Fruit fly (Drosophila melanogaster) whole organism, embryonic: Measurements from ENCODE around the gene Cdc7.

Experiments
- Blimp-1 ChIP-seq: fragments of 200-800 bp; sonication (Bioruptor generic); optimal IDR thresholded peaks from 3 replicates; lab custom pipeline; 2018; ENCODE audit warnings: missing biosample characterization, missing genetic modification characterization, mild to moderate bottlenecking, moderate library complexity, missing genetic modification reagents
- CG10274 ChIP-seq: fragments of 200-800 bp; sonication (Bioruptor generic); optimal IDR thresholded peaks from 3 replicates; lab custom pipeline; 2017; ENCODE audit warnings: missing biosample characterization, mild to moderate bottlenecking, missing genetic modification characterization
- CG11695 ChIP-seq: fragments of 200-800 bp; sonication (Bioruptor generic); IDR thresholded peaks from 3 replicates; pipeline ENCODE4 v1.3.6; 2022; ENCODE audit warnings: missing biosample characterization, missing genetic modification characterization
- CG11723 ChIP-seq: fragments of 200-800 bp; sonication (Bioruptor generic); optimal IDR thresholded peaks from 2 replicates; lab custom pipeline; 2017; ENCODE audit warnings: missing biosample characterization, mild to moderate bottlenecking, missing genetic modification characterization
- CG12744 ChIP-seq: fragments of 200-800 bp; sonication (Bioruptor generic); optimal IDR thresholded peaks from 2 replicates; lab custom pipeline; 2016; ENCODE audit warnings: missing biosample characterization, missing genetic modification characterization
- CG13424 ChIP-seq: fragments of 200-800 bp; sonication (Bioruptor generic); optimal IDR thresholded peaks from 2 replicates; lab custom pipeline; 2019; ENCODE audit warnings: missing biosample characterization, mild to moderate bottlenecking, missing genetic modification characterization, moderate library complexity
- CG14050 ChIP-seq: fragments of 200-800 bp; sonication (Bioruptor generic); IDR thresholded peaks from 3 replicates; pipeline ENCODE4 v1.3.6; 2022; ENCODE audit warnings: missing biosample characterization, missing genetic modification characterization
- CG1602 ChIP-seq: fragments of 200-800 bp; sonication (Bioruptor generic); optimal IDR thresholded peaks from 3 replicates; lab custom pipeline; 2016; ENCODE audit warnings: missing biosample characterization, missing genetic modification characterization
- CG18011 ChIP-seq: fragments of 200-800 bp; sonication (Bioruptor generic); optimal IDR thresholded peaks from 2 replicates; lab custom pipeline; 2017; ENCODE audit warnings: missing biosample characterization, missing genetic modification characterization, mild to moderate bottlenecking, moderate library complexity, missing genotype
- CG18764 ChIP-seq: fragments of 200-800 bp; sonication (Bioruptor generic); optimal IDR thresholded peaks from 3 replicates; lab custom pipeline; 2016; ENCODE audit warnings: missing biosample characterization, missing genetic modification characterization
- CG2116 ChIP-seq: fragments of 200-800 bp; sonication (Bioruptor generic); optimal IDR thresholded peaks from 3 replicates; lab custom pipeline; 2018; ENCODE audit warnings: missing biosample characterization, mild to moderate bottlenecking, missing genetic modification characterization
- CG30020 ChIP-seq: fragments of 200-800 bp; optimal IDR thresholded peaks from 2 replicates; lab custom pipeline; 2019; ENCODE audit warnings: missing biosample characterization, mild to moderate bottlenecking, missing genetic modification characterization, moderate library complexity
- CG3281 ChIP-seq: fragments of 200-800 bp; sonication (Bioruptor generic); optimal IDR thresholded peaks from 3 replicates; lab custom pipeline; 2017; ENCODE audit warnings: missing biosample characterization, mild to moderate bottlenecking, missing genetic modification characterization
- CG34422 ChIP-seq: fragments of 200-800 bp; sonication (Bioruptor generic); IDR thresholded peaks from 3 replicates; pipeline ENCODE4 v1.3.6; 2022; ENCODE audit warnings: missing biosample characterization, missing genetic modification characterization
- CG3838 ChIP-seq: fragments of 200-800 bp; sonication (Bioruptor generic); optimal IDR thresholded peaks from 3 replicates; lab custom pipeline; 2016; ENCODE audit warnings: missing biosample characterization, missing genetic modification characterization
- CG6175 ChIP-seq: fragments of 200-800 bp; sonication (Bioruptor generic); IDR thresholded peaks from 3 replicates; pipeline ENCODE4 v1.3.6; 2022; ENCODE audit warnings: missing biosample characterization, missing genetic modification characterization
- CG6854 ChIP-seq: fragments of 200-800 bp; sonication (Bioruptor generic); optimal IDR thresholded peaks from 3 replicates; lab custom pipeline; 2017; ENCODE audit warnings: missing biosample characterization, mild to moderate bottlenecking, missing genetic modification characterization
- CG7928 ChIP-seq: fragments of 200-800 bp; sonication (Bioruptor generic); optimal IDR thresholded peaks from 2 replicates; lab custom pipeline; 2017; ENCODE audit warnings: missing biosample characterization, mild to moderate bottlenecking, missing genetic modification characterization
- CG7963 ChIP-seq: fragments of 200-800 bp; sonication (Bioruptor generic); IDR thresholded peaks from 3 replicates; pipeline ENCODE4 v1.3.6; 2022; ENCODE audit warnings: missing biosample characterization, missing genetic modification characterization; ENCODE audit not compliant: partially characterized antibody
- CG7987 ChIP-seq: fragments of 200-800 bp; sonication (Bioruptor generic); optimal IDR thresholded peaks from 2 replicates; lab custom pipeline; 2018; ENCODE audit warnings: missing biosample characterization, mild to moderate bottlenecking, missing genetic modification characterization, moderate library complexity
- CG8359 ChIP-seq: fragments of 200-800 bp; sonication (Bioruptor generic); optimal IDR thresholded peaks from 2 replicates; lab custom pipeline; 2017; ENCODE audit warnings: missing biosample characterization, mild to moderate bottlenecking, missing genetic modification characterization, borderline replicate concordance
- D ChIP-seq, 2 experiments: fragments of 200-800 bp in 1 of 2; fragments of >200 bp in 1 of 2; sonication (Bioruptor generic) in 1 of 2; optimal IDR thresholded peaks; 2 replicates in 1 of 2; 3 replicates in 1 of 2; lab custom pipeline; 2017; ENCODE audit warnings: mild to moderate bottlenecking in 1 of 2, missing biosample characterization in 1 of 2, missing genetic modification characterization in 1 of 2, missing genetic modification reagents in 1 of 2
- Deaf1 ChIP-seq: fragments of 200-800 bp; optimal IDR thresholded peaks from 3 replicates; lab custom pipeline; 2019; ENCODE audit warnings: missing biosample characterization, mild to moderate bottlenecking, missing genetic modification characterization, moderate library complexity
- Dfd ChIP-seq, 2 experiments: fragments of >200 bp; optimal IDR thresholded peaks; 2 replicates each; lab custom pipeline; 2017; ENCODE audit warnings: missing biosample characterization in 2 of 2, missing genetic modification characterization in 2 of 2
- Drgx ChIP-seq: fragments of 200-800 bp; sonication (Bioruptor generic); IDR thresholded peaks from 2 replicates; pipeline ENCODE4 v1.3.6; 2022; ENCODE audit warnings: missing biosample characterization, missing genetic modification characterization
- Hmx ChIP-seq: fragments of 200-800 bp; sonication (Bioruptor generic); optimal IDR thresholded peaks from 2 replicates; lab custom pipeline; 2016; ENCODE audit warnings: missing biosample characterization, missing genetic modification characterization
- Mes4 ChIP-seq: fragments of 200-800 bp; sonication (Bioruptor generic); optimal IDR thresholded peaks from 2 replicates; lab custom pipeline; 2016; ENCODE audit warnings: missing biosample characterization, missing genetic modification characterization
- Rx ChIP-seq: fragments of 200-800 bp; sonication (Bioruptor generic); IDR thresholded peaks from 2 replicates; pipeline ENCODE4 v1.3.6; 2022; ENCODE audit warnings: missing biosample characterization, missing genetic modification characterization
- Six4 ChIP-seq: fragments of 200-800 bp; sonication (Bioruptor generic); optimal IDR thresholded peaks from 2 replicates; lab custom pipeline; 2016; ENCODE audit warnings: missing biosample characterization, missing genetic modification characterization
- ash1 ChIP-seq: fragments of 200-800 bp; sonication (Bioruptor generic); optimal IDR thresholded peaks from 2 replicates; lab custom pipeline; 2018; ENCODE audit warnings: missing biosample characterization, mild to moderate bottlenecking, missing genetic modification characterization
- bbx ChIP-seq: fragments of 200-800 bp; sonication (Bioruptor generic); IDR thresholded peaks from 2 replicates; pipeline ENCODE4 v1.3.6; 2022; ENCODE audit warnings: missing biosample characterization, missing genetic modification characterization; ENCODE audit not compliant: partially characterized antibody
- cas ChIP-seq: fragments of 200-800 bp; sonication (Bioruptor generic); IDR thresholded peaks from 2 replicates; pipeline ENCODE4 v1.3.6; 2022; ENCODE audit warnings: missing biosample characterization, missing genetic modification characterization
- da ChIP-seq: fragments of 200-800 bp; sonication (Bioruptor generic); optimal IDR thresholded peaks from 2 replicates; lab custom pipeline; 2016; ENCODE audit warnings: missing biosample characterization, missing genetic modification characterization
- dpn ChIP-seq, 2 experiments: fragments of 200-800 bp; sonication (Bioruptor generic); optimal IDR thresholded peaks; 3 replicates each; lab custom pipeline; 2016; ENCODE audit warnings: missing biosample characterization in 2 of 2, missing genetic modification characterization in 2 of 2
- gce ChIP-seq: fragments of 200-800 bp; sonication (Bioruptor generic); IDR thresholded peaks from 3 replicates; pipeline ENCODE4 v1.3.6; 2022; ENCODE audit warnings: missing biosample characterization, missing genetic modification characterization
- gcm ChIP-seq: fragments of 200-800 bp; sonication (Bioruptor generic); optimal IDR thresholded peaks from 2 replicates; lab custom pipeline; 2019; ENCODE audit warnings: missing biosample characterization, mild to moderate bottlenecking, missing genetic modification characterization, moderate library complexity
- nerfin-1 ChIP-seq: fragments of 200-800 bp; sonication (Bioruptor generic); optimal IDR thresholded peaks from 3 replicates; lab custom pipeline; 2019; ENCODE audit warnings: missing biosample characterization, mild to moderate bottlenecking, missing genetic modification characterization, moderate library complexity
- nom ChIP-seq: fragments of 200-800 bp; sonication (Bioruptor generic); optimal IDR thresholded peaks from 2 replicates; lab custom pipeline; 2017; ENCODE audit warnings: missing biosample characterization, missing genetic modification characterization, mild to moderate bottlenecking, moderate library complexity, missing genetic modification reagents
- oc ChIP-seq: fragments of 200-800 bp; sonication (Bioruptor generic); optimal IDR thresholded peaks from 2 replicates; lab custom pipeline; 2018; ENCODE audit warnings: missing biosample characterization, mild to moderate bottlenecking, missing genetic modification characterization, moderate library complexity
- otp ChIP-seq: fragments of 200-800 bp; sonication (Bioruptor generic); IDR thresholded peaks from 3 replicates; pipeline ENCODE4, ENCODE4 v1.3.6; 2022; ENCODE audit warnings: missing biosample characterization, missing genetic modification characterization
- pan ChIP-seq, 4 experiments: fragments of >200 bp in 3 of 4; fragments of 200-800 bp in 1 of 4; sonication (Bioruptor generic) in 1 of 4; optimal IDR thresholded peaks in 3 of 4; IDR thresholded peaks in 1 of 4; 2 replicates each; pipeline versions ENCODE4 v1.3.6 to Lab custom; 2017 to 2022; ENCODE audit warnings: missing biosample characterization in 2 of 4, missing genetic modification characterization in 2 of 4, mixed read lengths in 1 of 4
- pho ChIP-seq: fragments of 200-800 bp; sonication (Bioruptor generic); optimal IDR thresholded peaks from 2 replicates; lab custom pipeline; 2016; ENCODE audit warnings: missing biosample characterization, missing genetic modification characterization
- phol ChIP-seq: fragments of 200-800 bp; sonication (Bioruptor generic); optimal IDR thresholded peaks from 3 replicates; lab custom pipeline; 2018; ENCODE audit warnings: missing biosample characterization, mild to moderate bottlenecking, missing genetic modification characterization, moderate library complexity
- pita ChIP-seq: fragments of 200-800 bp; sonication (Bioruptor generic); optimal IDR thresholded peaks from 2 replicates; lab custom pipeline; 2017; ENCODE audit warnings: missing biosample characterization, mild to moderate bottlenecking, missing genetic modification characterization
- pum ChIP-seq: fragments of 200-800 bp; sonication (Bioruptor generic); optimal IDR thresholded peaks from 2 replicates; lab custom pipeline; 2016; ENCODE audit warnings: missing biosample characterization, missing genetic modification characterization
- sisA ChIP-seq: fragments of 200-800 bp; sonication (Bioruptor generic); IDR thresholded peaks from 2 replicates; pipeline ENCODE4 v1.3.6; 2022; ENCODE audit warnings: missing biosample characterization, missing genetic modification characterization
- usp ChIP-seq: fragments of >200 bp; optimal IDR thresholded peaks from 2 replicates; lab custom pipeline; 2017; ENCODE audit warnings: missing biosample characterization, missing genetic modification characterization
- wdn ChIP-seq: fragments of 200-800 bp; sonication (Bioruptor generic); IDR thresholded peaks from 2 replicates; pipeline ENCODE4 v1.3.6; 2022; ENCODE audit warnings: missing biosample characterization, missing genetic modification characterization
- yki ChIP-seq: fragments of >200 bp; optimal IDR thresholded peaks from 3 replicates; lab custom pipeline; 2018

Cdc7 gene

DNA sequence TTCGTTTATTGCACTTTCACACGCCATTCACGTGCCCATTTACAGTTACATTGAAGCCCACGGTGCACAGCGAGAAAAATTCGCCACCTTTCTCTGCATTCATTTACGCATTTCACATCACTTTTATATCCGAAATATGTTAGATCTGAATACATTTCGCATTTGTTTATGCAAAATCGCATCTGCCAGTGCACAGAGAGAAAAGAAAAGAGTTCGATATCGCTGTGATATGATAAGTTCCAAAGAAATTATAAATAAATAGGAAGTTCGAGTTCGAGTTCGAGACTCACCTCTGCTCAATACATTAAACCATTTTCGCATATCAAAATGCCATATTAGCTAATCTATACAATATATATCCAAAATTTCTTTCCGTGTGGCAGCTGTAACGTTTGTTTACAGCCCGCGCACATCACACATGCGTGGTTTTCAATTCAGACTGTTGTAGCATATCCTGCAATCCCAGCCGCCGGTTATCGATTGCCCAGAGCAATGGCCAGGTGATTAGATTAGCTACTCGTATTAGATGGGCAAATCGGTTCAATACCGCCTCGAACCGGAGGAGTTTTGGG lies 1.8 kb downstream of the Cdc7 start (continued):
- TF ChIP-seq Dfd (GFP tag; optimal IDR thresholded peaks at IDR 0.05; lab: Kevin White, UChicago) (no peak), Mes4 (peak; percentile 43), CG10274 (GFP tag; lab: Kevin White, UChicago) (peak; percentile 77), Deaf1 (tag; lab: Kevin White, UChicago) (peak; percentile 47), CG18764 (peak; percentile 76), pan (optimal IDR thresholded peaks at IDR 0.05; lab: Kevin White, UChicago) (no peak), pan (GFP tag; optimal IDR thresholded peaks at IDR 0.05 in 1 of 2, IDR thresholded peaks at IDR 0.05 in 1 of 2) (peak in 1 of 2 experiments; percentile 83), wdn (GFP tag; lab: Robert Waterston, UW) (peak; percentile 68), CG14050 (peak; percentile 42; the same call in 1 of the 3 replicates), CG13424 (tag; lab: Kevin White, UChicago) (peak; percentile 85), pum (GFP tag; lab: Kevin White, UChicago) (peak; percentile 72), CG34422 (peak; percentile 75), gce (GFP tag; lab: Robert Waterston, UW) (peak; percentile 67; the same call in 1 of the 3 replicates), CG7963 (GFP tag; lab: Robert Waterston, UW) (no peak), da (peak; percentile 58), CG11723 (GFP tag; lab: Kevin White, UChicago) (peak; percentile 69), dpn (GFP tag; optimal IDR thresholded peaks at IDR 0.05; lab: Kevin White, UChicago) (peak; percentile 83 to 87), cas (GFP tag; lab: Robert Waterston, UW) (peak; percentile 44; the same call in 1 of the 2 replicates), CG11695 (GFP tag; lab: Robert Waterston, UW) (peak; percentile 88), Rx (GFP tag; lab: Robert Waterston, UW) (peak; percentile 69), Hmx (GFP tag; lab: Kevin White, UChicago) (peak; percentile 58), gcm (peak; percentile 77), CG1602 (GFP tag; lab: Kevin White, UChicago) (peak; percentile 75), usp (GFP tag; lab: Kevin White, UChicago) (no peak), nom (GFP tag; lab: Kevin White, UChicago) (peak; percentile 69), CG7987 (GFP tag; lab: Kevin White, UChicago) (peak; percentile 40), CG6854 (GFP tag; lab: Kevin White, UChicago) (peak; percentile 81), CG3281 (GFP tag; lab: Kevin White, UChicago) (peak; percentile 89), Six4 (peak; percentile 64), Blimp-1 (peak; percentile 78), CG30020 (tag; lab: Kevin White, UChicago) (peak; percentile 42), CG8359 (GFP tag; lab: Kevin White, UChicago) (peak; percentile 30), ash1 (no peak), D (optimal IDR thresholded peaks at IDR 0.05; lab: Kevin White, UChicago) (no peak), D (GFP tag; optimal IDR thresholded peaks at IDR 0.05; lab: Kevin White, UChicago) (peak; percentile 79), CG12744 (GFP tag; lab: Kevin White, UChicago) (peak; percentile 35), sisA (GFP tag; lab: Robert Waterston, UW) (peak; percentile 85), yki (lab: Kevin White, UChicago) (no peak), CG18011 (GFP tag; lab: Kevin White, UChicago) (peak; percentile 58), oc (tag; lab: Kevin White, UChicago) (peak; percentile 64), CG6175 (GFP tag; lab: Robert Waterston, UW) (peak; percentile 49; the same call in 1 of the 3 replicates), CG3838 (GFP tag; lab: Kevin White, UChicago) (peak; percentile 26), pita (GFP tag; lab: Kevin White, UChicago) (no peak), nerfin-1 (tag; lab: Kevin White, UChicago) (peak; percentile 70), Drgx (GFP tag; lab: Robert Waterston, UW) (peak; percentile 88), phol (tag; lab: Kevin White, UChicago) (peak; percentile 86), CG2116 (GFP tag; lab: Kevin White, UChicago) (peak; percentile 49), bbx (GFP tag; lab: Robert Waterston, UW) (no peak), CG7928 (GFP tag; lab: Kevin White, UChicago) (peak; percentile 62), otp (peak; percentile 73), pho (GFP tag; lab: Kevin White, UChicago) (peak; percentile 80)
